Worm (Caenorhabditis elegans): ENCODE data around the gene grl-28.
"Not testable (repeated sequence)": the region's sequence is repeated elsewhere in the genome, so short reads cannot be mapped to it uniquely, and the experiment has no call there.

- not testable (repeated sequence) for TF ChIP-seq ztf-4 (tag; optimal IDR thresholded peaks at IDR 0.05); nhr-12 (tag; optimal IDR thresholded peaks at IDR 0.05); mab-9 (GFP tag; IDR thresholded peaks at IDR 0.05); ces-1 (GFP tag; optimal IDR thresholded peaks at IDR 0.05); pqm-1 (tag; optimal IDR thresholded peaks at IDR 0.05); nhr-11 (tag; optimal IDR thresholded peaks at IDR 0.05)
Measured at ce11 chrV:3564335-3564734, 12.7 kb upstream of the grl-28 start, which contains the start of gene T24A6.17.
